Fruit fly (Drosophila melanogaster): Measurements from ENCODE around the gene Gart.

The Gart gene

dm6 chr2L:7039342-7039684, 15.6 kb upstream of the Gart start:
- TF ChIP-seq HLH106 (tag; optimal IDR thresholded peaks at IDR 0.05) (peak; percentile 66), ey (GFP tag; optimal IDR thresholded peaks at IDR 0.05) (peak; percentile 88), OdsH (GFP tag; optimal IDR thresholded peaks at IDR 0.05) (peak; percentile 82), tai (GFP tag; optimal IDR thresholded peaks at IDR 0.05) (peak; percentile 68), foxo (GFP tag; optimal IDR thresholded peaks at IDR 0.05) (peak in 1 of 2 experiments; percentile 83), Sp1 (GFP tag; optimal IDR thresholded peaks at IDR 0.05) (peak; percentile 85), psq (GFP tag; optimal IDR thresholded peaks at IDR 0.05) (peak; percentile 65), Hnf4 (GFP tag; optimal IDR thresholded peaks at IDR 0.05) (peak; percentile 86), sv (GFP tag; optimal IDR thresholded peaks at IDR 0.05) (no peak), CG32264 (GFP tag; optimal IDR thresholded peaks at IDR 0.05) (peak; percentile 16), Hr78 (GFP tag; optimal IDR thresholded peaks at IDR 0.05) (no peak), woc (GFP tag; optimal IDR thresholded peaks at IDR 0.05) (peak; percentile 20), fru (GFP tag; optimal IDR thresholded peaks at IDR 0.05) (peak; percentile 84), rgr (GFP tag; optimal IDR thresholded peaks at IDR 0.05) (peak; percentile 76), N (GFP tag; optimal IDR thresholded peaks at IDR 0.05) (no peak), CrebA (GFP tag; optimal IDR thresholded peaks at IDR 0.05; ENCODE audit: borderline replicate concordance) (no peak), Myc (optimal IDR thresholded peaks at IDR 0.05) (no peak), h (GFP tag; optimal IDR thresholded peaks at IDR 0.05) (peak; percentile 75), dsf (GFP tag; optimal IDR thresholded peaks at IDR 0.05; ENCODE audit: borderline replicate concordance) (no peak), sage (GFP tag; optimal IDR thresholded peaks at IDR 0.05) (peak; percentile 33), br (GFP tag; optimal IDR thresholded peaks at IDR 0.05) (peak; percentile 86), brk (GFP tag; optimal IDR thresholded peaks at IDR 0.05) (peak; percentile 62), dmrt93B (GFP tag; optimal IDR thresholded peaks at IDR 0.05) (no peak), Jra (GFP tag; optimal IDR thresholded peaks at IDR 0.05) (peak; percentile 65)

dm6 chr2L:7038404-7039341, 15.0 kb upstream of the Gart start:
- TF ChIP-seq Abd-B (GFP tag; optimal IDR thresholded peaks at IDR 0.05), result no peak
- no peak for TF ChIP-seq Rel (GFP tag; optimal IDR thresholded peaks at IDR 0.05)
- TF ChIP-seq Rel (tag; optimal IDR thresholded peaks at IDR 0.05), result peak; percentile 98

dm6 chr2L:7037773-7038327, 14.2 kb upstream of the Gart start, which contains the start of gene milt:
TSS of gene milt (plus strand) at chr2L:7037823.
- TF ChIP-seq jim (GFP tag; optimal IDR thresholded peaks at IDR 0.05) (no peak), ey (GFP tag; optimal IDR thresholded peaks at IDR 0.05) (no peak), CrebA (GFP tag; optimal IDR thresholded peaks at IDR 0.05; ENCODE audit: borderline replicate concordance) (no peak), lola (GFP tag; optimal IDR thresholded peaks at IDR 0.05) (no peak), br (GFP tag; optimal IDR thresholded peaks at IDR 0.05) (no peak), dsf (GFP tag; optimal IDR thresholded peaks at IDR 0.05; ENCODE audit: borderline replicate concordance) (no peak), CG32264 (GFP tag; optimal IDR thresholded peaks at IDR 0.05) (no peak), pan (optimal IDR thresholded peaks at IDR 0.05) (no peak), fru (GFP tag; optimal IDR thresholded peaks at IDR 0.05) (no peak), HLH106 (tag; optimal IDR thresholded peaks at IDR 0.05) (no peak), Dif (GFP tag; optimal IDR thresholded peaks at IDR 0.05; ENCODE audit: partially characterized antibody) (no peak), Sp1 (GFP tag; optimal IDR thresholded peaks at IDR 0.05) (no peak), Abd-B (GFP tag; optimal IDR thresholded peaks at IDR 0.05) (no peak), Hnf4 (GFP tag; optimal IDR thresholded peaks at IDR 0.05) (no peak), Jra (GFP tag; optimal IDR thresholded peaks at IDR 0.05) (no peak), woc (GFP tag; optimal IDR thresholded peaks at IDR 0.05) (no peak), dl (GFP tag; optimal IDR thresholded peaks at IDR 0.05; ENCODE audit: insufficient read depth in 1 of 2, partially characterized antibody in 2 of 2) (no peak), Hr83 (GFP tag; optimal IDR thresholded peaks at IDR 0.05; ENCODE audit: poor library complexity, severe bottlenecking) (no peak), Myc (optimal IDR thresholded peaks at IDR 0.05) (peak; percentile 42), Rel (GFP tag; optimal IDR thresholded peaks at IDR 0.05) (no peak), Rel (tag; optimal IDR thresholded peaks at IDR 0.05) (peak; percentile 30), Vsx2 (GFP tag; optimal IDR thresholded peaks at IDR 0.05; ENCODE audit: partially characterized antibody) (no peak), Mio (GFP tag; optimal IDR thresholded peaks at IDR 0.05) (no peak), usp (GFP tag; optimal IDR thresholded peaks at IDR 0.05) (no peak), tai (GFP tag; optimal IDR thresholded peaks at IDR 0.05) (peak; percentile 30), sage (GFP tag; optimal IDR thresholded peaks at IDR 0.05) (no peak), Hr78 (GFP tag; optimal IDR thresholded peaks at IDR 0.05) (no peak), dmrt93B (GFP tag; optimal IDR thresholded peaks at IDR 0.05) (no peak), rgr (GFP tag; optimal IDR thresholded peaks at IDR 0.05) (peak; percentile 22), h (GFP tag; optimal IDR thresholded peaks at IDR 0.05) (peak; percentile 16), GATAd (GFP tag; optimal IDR thresholded peaks at IDR 0.05) (no peak), psq (GFP tag; optimal IDR thresholded peaks at IDR 0.05) (no peak), OdsH (GFP tag; optimal IDR thresholded peaks at IDR 0.05) (no peak), CG9705 (GFP tag; optimal IDR thresholded peaks at IDR 0.05) (no peak), brk (GFP tag; optimal IDR thresholded peaks at IDR 0.05) (no peak), sv (GFP tag; optimal IDR thresholded peaks at IDR 0.05) (no peak), foxo (GFP tag; optimal IDR thresholded peaks at IDR 0.05) (peak in 1 of 2 experiments; percentile 7), N (GFP tag; optimal IDR thresholded peaks at IDR 0.05) (peak; percentile 29), Dfd (GFP tag; optimal IDR thresholded peaks at IDR 0.05) (no peak)
